Worm (Caenorhabditis elegans) whole organism, L1 larva: ENCODE results near the gene pdi-1.

Experiments used
- C04F5.9 ChIP-seq: sonication (generic microtip); optimal IDR thresholded peaks from 2 replicates; lab custom pipeline; 2016; ENCODE audit warnings: missing genetic modification characterization, missing compliant biosample characterization
- C16A3.4 ChIP-seq: fragments of 150-350 bp; optimal IDR thresholded peaks from 2 replicates; lab custom pipeline; 2014; ENCODE audit warnings: missing biosample characterization, missing genetic modification characterization
- C34B4.2 ChIP-seq: sonication (generic microtip); optimal IDR thresholded peaks from 2 replicates; lab custom pipeline; 2017; ENCODE audit warnings: mild to moderate bottlenecking, missing genetic modification characterization, missing compliant biosample characterization
- blmp-1 ChIP-seq: fragments of 150-350 bp; optimal IDR thresholded peaks from 2 replicates; lab custom pipeline; 2014; ENCODE audit warnings: missing biosample characterization, missing genetic modification characterization
- ceh-8 ChIP-seq: fragments of 200-800 bp; sonication (Bioruptor generic); optimal IDR thresholded peaks from 2 replicates; lab custom pipeline; 2018; ENCODE audit warnings: mild to moderate bottlenecking, missing genetic modification characterization, moderate library complexity, missing compliant biosample characterization
- ceh-88 ChIP-seq: fragments of 200-800 bp; sonication (Bioruptor generic); IDR thresholded peaks from 2 replicates; pipeline ENCODE4 v1.3.6; 2022; ENCODE audit warnings: missing genetic modification characterization, missing compliant biosample characterization
- dpl-1 ChIP-seq, 3 experiments: fragments of 150-350 bp in 2 of 3; sonication (generic microtip) in 1 of 3; optimal IDR thresholded peaks; 2 replicates each; lab custom pipeline; 2014 to 2017; ENCODE audit warnings: missing biosample characterization in 3 of 3, missing genetic modification characterization in 3 of 3, missing genetic modification reagents in 3 of 3
- efl-1 ChIP-seq, 4 experiments: fragments of 150-350 bp; optimal IDR thresholded peaks in 3 of 4; peaks in 1 of 4; 1 replicate in 1 of 4; 2 replicates in 3 of 4; lab custom pipeline; 2014; ENCODE audit warnings: missing biosample characterization in 2 of 4, missing genetic modification characterization in 2 of 4, missing genetic modification reagents in 2 of 4
- efl-3 ChIP-seq: fragments of 200-800 bp; sonication (Bioruptor generic); optimal IDR thresholded peaks from 2 replicates; lab custom pipeline; 2018; ENCODE audit warnings: mild to moderate bottlenecking, missing genetic modification characterization, missing compliant biosample characterization
- elt-3 ChIP-seq, 6 experiments: fragments of 150-350 bp in 1 of 6; sonication (generic microtip); optimal IDR thresholded peaks; 2 replicates each; lab custom pipeline; 2017 to 2018; ENCODE audit warnings: missing biosample characterization in 6 of 6, missing genetic modification characterization in 6 of 6, inconsistent platforms in 1 of 6
- ets-5 ChIP-seq: fragments of 200-800 bp; sonication (Bioruptor generic); IDR thresholded peaks from 2 replicates; pipeline ENCODE4 v1.3.6; 2022; ENCODE audit warnings: missing genetic modification characterization, missing compliant biosample characterization
- fkh-10 ChIP-seq: sonication (generic microtip); optimal IDR thresholded peaks from 2 replicates; lab custom pipeline; 2017; ENCODE audit warnings: missing biosample characterization, missing genetic modification reagents, missing genetic modification characterization
- fkh-4 ChIP-seq: sonication (generic microtip); optimal IDR thresholded peaks from 2 replicates; lab custom pipeline; 2016; ENCODE audit warnings: missing compliant biosample characterization, missing genetic modification characterization, borderline replicate concordance
- fkh-8 ChIP-seq: sonication (generic microtip); optimal IDR thresholded peaks from 2 replicates; lab custom pipeline; 2016; ENCODE audit warnings: mild to moderate bottlenecking, missing genetic modification characterization, missing compliant biosample characterization
- jun-1 ChIP-seq: fragments of 150-350 bp; optimal IDR thresholded peaks from 2 replicates; lab custom pipeline; 2014; ENCODE audit warnings: missing biosample characterization, missing genetic modification reagents, missing genetic modification characterization
- lin-15B ChIP-seq: fragments of 150-350 bp; sonication (generic microtip); optimal IDR thresholded peaks from 3 replicates; lab custom pipeline; 2014; ENCODE audit warnings: missing biosample characterization, missing genetic modification characterization
- lin-35 ChIP-seq, 2 experiments: fragments of 150-350 bp; optimal IDR thresholded peaks; 2 replicates each; lab custom pipeline; 2014; ENCODE audit warnings: missing biosample characterization in 2 of 2, missing genetic modification characterization in 2 of 2, missing genetic modification reagents in 2 of 2
- lsy-2 ChIP-seq, 2 experiments: fragments of 150-350 bp; optimal IDR thresholded peaks; 2 replicates each; lab custom pipeline; 2014; ENCODE audit warnings: missing biosample characterization in 2 of 2, missing genetic modification characterization in 2 of 2
- mab-9 ChIP-seq: fragments of 200-800 bp; sonication (Bioruptor generic); IDR thresholded peaks from 2 replicates; pipeline ENCODE4 v1.3.6; 2022; ENCODE audit warnings: missing genetic modification reagents, missing genetic modification characterization, missing compliant biosample characterization
- mdl-1 ChIP-seq, 2 experiments: fragments of 150-350 bp; optimal IDR thresholded peaks; 2 replicates each; lab custom pipeline; 2014 to 2017; ENCODE audit warnings: missing biosample characterization in 2 of 2, missing genetic modification characterization in 2 of 2, inconsistent platforms in 1 of 2
- mep-1 ChIP-seq: fragments of 150-350 bp; optimal IDR thresholded peaks from 2 replicates; lab custom pipeline; 2014; ENCODE audit warnings: missing biosample characterization, missing genetic modification characterization
- nhr-19 ChIP-seq: fragments of 200-800 bp; sonication (Bioruptor generic); conservative IDR thresholded peaks from 2 replicates; pipeline ENCODE4 v1.3.6; 2022; ENCODE audit warnings: missing genetic modification characterization, missing compliant biosample characterization
- nhr-28 ChIP-seq: fragments of 150-350 bp; optimal IDR thresholded peaks from 2 replicates; lab custom pipeline; 2014; ENCODE audit warnings: missing biosample characterization, missing genetic modification characterization
- nhr-76 ChIP-seq: sonication (generic microtip); optimal IDR thresholded peaks from 2 replicates; lab custom pipeline; 2017; ENCODE audit warnings: missing biosample characterization, missing genetic modification characterization
- nhr-77 ChIP-seq: fragments of 150-350 bp; optimal IDR thresholded peaks from 2 replicates; lab custom pipeline; 2014; ENCODE audit warnings: missing biosample characterization, missing genetic modification characterization
- nhr-84 ChIP-seq: sonication (generic microtip); optimal IDR thresholded peaks from 2 replicates; lab custom pipeline; 2017; ENCODE audit warnings: missing biosample characterization, missing genetic modification characterization
- nhr-85 ChIP-seq: sonication (generic microtip); peaks from one replicate; lab custom pipeline; 2016; ENCODE audit warnings: missing genetic modification characterization, inconsistent platforms, missing compliant biosample characterization
- snu-23 ChIP-seq: sonication (generic microtip); optimal IDR thresholded peaks from 2 replicates; lab custom pipeline; 2016; ENCODE audit warnings: missing genetic modification characterization, missing compliant biosample characterization
- swsn-7 ChIP-seq: sonication (generic microtip); optimal IDR thresholded peaks from 2 replicates; lab custom pipeline; 2016; ENCODE audit warnings: missing genetic modification characterization, missing compliant biosample characterization
- unc-130 ChIP-seq: fragments of 150-350 bp; optimal IDR thresholded peaks from 2 replicates; lab custom pipeline; 2017; ENCODE audit warnings: missing biosample characterization, missing genetic modification characterization, inconsistent platforms
- unc-30 ChIP-seq: sonication (generic microtip); optimal IDR thresholded peaks from 2 replicates; lab custom pipeline; 2017; ENCODE audit warnings: missing biosample characterization, missing genetic modification characterization
- unc-86 ChIP-seq: sonication (generic microtip); optimal IDR thresholded peaks from 2 replicates; lab custom pipeline; 2016; ENCODE audit warnings: missing genetic modification characterization, missing compliant biosample characterization
- unc-98 ChIP-seq: fragments of 200-800 bp; sonication (Bioruptor generic); IDR thresholded peaks from 2 replicates; pipeline ENCODE4 v1.3.6; 2022; ENCODE audit warnings: missing genetic modification characterization, missing compliant biosample characterization
- xbp-1 ChIP-seq: sonication (generic microtip); optimal IDR thresholded peaks from 2 replicates; lab custom pipeline; 2016; ENCODE audit warnings: missing genetic modification characterization, missing compliant biosample characterization
- zip-4 ChIP-seq: fragments of 200-800 bp; sonication (Bioruptor generic); optimal IDR thresholded peaks from 2 replicates; lab custom pipeline; 2018; ENCODE audit warnings: mild to moderate bottlenecking, missing genetic modification characterization, moderate library complexity, missing compliant biosample characterization
- ztf-11 ChIP-seq, 2 experiments: sonication (generic microtip); optimal IDR thresholded peaks; 2 replicates each; lab custom pipeline; 2016 to 2017; ENCODE audit warnings: missing genetic modification characterization in 2 of 2, missing biosample characterization in 1 of 2, missing compliant biosample characterization in 1 of 2
- ztf-4 ChIP-seq: fragments of 150-350 bp; optimal IDR thresholded peaks from 2 replicates; lab custom pipeline; 2014; ENCODE audit warnings: missing biosample characterization, missing genetic modification characterization

Gene pdi-1

ce11 chrIII:3735509-3736255, 34.4 kb upstream of the pdi-1 start (continued):
- TF ChIP-seq ceh-8 (GFP tag; lab: Kevin White, UChicago) (peak; percentile 11), snu-23 (GFP tag; lab: Kevin White, UChicago) (peak; percentile 35), nhr-19 (peak; percentile 32)
- TF ChIP-seq, all 84 proteins: peak for 15

ce11 chrIII:3734990-3735389, 33.7 kb upstream of the pdi-1 start, which contains the start of gene evl-18:
Gene evl-18, minus strand, starts transcription at chrIII:3735039.
- TF ChIP-seq ztf-11 (tag; optimal IDR thresholded peaks at IDR 0.05; lab: Kevin White, UChicago): no peak
- no peak for TF ChIP-seq unc-130 (tag; lab: Kevin White, UChicago)
- TF ChIP-seq fkh-8: no peak
- peak; percentile 62 to 84 (median 70) for TF ChIP-seq dpl-1 (GFP tag; optimal IDR thresholded peaks at IDR 0.05; lab: Kevin White, UChicago)
- no peak for TF ChIP-seq lin-15B (tag; lab: Kevin White, UChicago)
- TF ChIP-seq nhr-77 (tag; lab: Kevin White, UChicago): no peak
- peak; percentile 34 for TF ChIP-seq blmp-1 (tag; lab: Kevin White, UChicago)
- no peak for TF ChIP-seq unc-86 (tag; lab: Kevin White, UChicago)
- TF ChIP-seq efl-1 (optimal IDR thresholded peaks at IDR 0.05; lab: Kevin White, UChicago): peak; percentile 48 to 56
- peak; percentile 72 to 97 for TF ChIP-seq efl-1 (GFP tag; optimal IDR thresholded peaks at IDR 0.05 in 1 of 2; lab: Kevin White, UChicago)
- peak; percentile 37 for TF ChIP-seq mep-1 (tag; lab: Kevin White, UChicago)
- TF ChIP-seq lin-35 (GFP tag; optimal IDR thresholded peaks at IDR 0.05; lab: Kevin White, UChicago): peak; percentile 51 to 83
- TF ChIP-seq C04F5.9: no peak
- TF ChIP-seq fkh-10 (GFP tag; lab: Kevin White, UChicago): no peak
- no peak for TF ChIP-seq mab-9
- TF ChIP-seq lsy-2 (tag; optimal IDR thresholded peaks at IDR 0.05; lab: Kevin White, UChicago): peak in 1 of 2 experiments; percentile 55
- TF ChIP-seq xbp-1: no peak
- no peak for TF ChIP-seq nhr-19
- no peak for TF ChIP-seq zip-4
- no peak for TF ChIP-seq jun-1 (tag; lab: Kevin White, UChicago)
- no peak for TF ChIP-seq nhr-28
- no peak for TF ChIP-seq ceh-88 (GFP tag; lab: Robert Waterston, UW)
- TF ChIP-seq unc-30 (tag; lab: Kevin White, UChicago): no peak

- TF ChIP-seq efl-1 (optimal IDR thresholded peaks at IDR 0.05; lab: Kevin White, UChicago) (peak; percentile 3 to 18), efl-1 (GFP tag; optimal IDR thresholded peaks at IDR 0.05 in 1 of 2; lab: Kevin White, UChicago) (peak; percentile 6 to 51), C16A3.4 (tag; lab: Kevin White, UChicago) (no peak), dpl-1 (GFP tag; optimal IDR thresholded peaks at IDR 0.05; lab: Kevin White, UChicago) (peak in 1 of 3 experiments; percentile 27), efl-3 (GFP tag; lab: Kevin White, UChicago) (no peak), lsy-2 (tag; optimal IDR thresholded peaks at IDR 0.05; lab: Kevin White, UChicago) (peak in 1 of 2 experiments; percentile 48), lin-35 (GFP tag; optimal IDR thresholded peaks at IDR 0.05; lab: Kevin White, UChicago) (peak; percentile 18 to 47)
- TF ChIP-seq, all 84 proteins: peak for 4
These were observed 32.7 kb upstream of the pdi-1 start, which contains the start of gene F34D10.3 for ce11 chrIII:3734007-3734406. Gene F34D10.3, plus strand, starts transcription at chrIII:3734255.

- TF ChIP-seq swsn-7: no peak
- peak; percentile 56 for TF ChIP-seq nhr-85 (tag; lab: Kevin White, UChicago)
These were observed 29.2 kb upstream of the pdi-1 start, which contains the start of gene F34D10.8 for ce11 chrIII:3730475-3730874. Gene F34D10.8, plus strand, starts transcription at chrIII:3730775.

ce11 chrIII:3729520-3729919, 28.3 kb upstream of the pdi-1 start, which contains the start of gene F34D10.9:
Gene F34D10.9, minus strand, starts transcription at chrIII:3729620.
- TF ChIP-seq jun-1 (tag; lab: Kevin White, UChicago) (no peak), ets-5 (GFP tag; lab: Robert Waterston, UW) (no peak), unc-86 (tag; lab: Kevin White, UChicago) (no peak), nhr-19 (no peak), fkh-4 (no peak), nhr-76 (no peak), elt-3 (tag; optimal IDR thresholded peaks at IDR 0.05; lab: Kevin White, UChicago) (no peak), mdl-1 (tag; optimal IDR thresholded peaks at IDR 0.05; lab: Kevin White, UChicago) (no peak), ztf-11 (tag; optimal IDR thresholded peaks at IDR 0.05; lab: Kevin White, UChicago) (no peak), ztf-4 (no peak), nhr-84 (tag; lab: Kevin White, UChicago) (no peak), C34B4.2 (no peak), unc-98 (GFP tag; lab: Robert Waterston, UW) (no peak)
